Worm (Caenorhabditis elegans) whole organism, late embryonic: ENCODE data around the gene nog-1.
A peak's percentile ranks its signal among the peaks of the same experiment; 100 is the strongest.

Source experiments
- C08G9.2 ChIP-seq: sonication (generic microtip); optimal IDR thresholded peaks from 2 replicates; lab custom pipeline; 2016; ENCODE audit warnings: mild to moderate bottlenecking, missing genetic modification characterization, moderate library complexity, missing compliant biosample characterization
- F13H6.1 ChIP-seq: sonication (generic microtip); optimal IDR thresholded peaks from 2 replicates; lab custom pipeline; 2016; ENCODE audit warnings: missing genetic modification characterization, missing compliant biosample characterization
- K02D7.2 ChIP-seq: sonication (generic microtip); optimal IDR thresholded peaks from 2 replicates; lab custom pipeline; 2017; ENCODE audit warnings: mild to moderate bottlenecking, missing genetic modification characterization, missing compliant biosample characterization
- K09A11.1 ChIP-seq: sonication (generic microtip); optimal IDR thresholded peaks from 2 replicates; lab custom pipeline; 2017; ENCODE audit warnings: antibody characterized with exemption, mild to moderate bottlenecking, missing genetic modification characterization, missing compliant biosample characterization; ENCODE audit not compliant: insufficient read depth
- T23F11.4 ChIP-seq: fragments of 200-800 bp; sonication (Bioruptor generic); optimal IDR thresholded peaks from 2 replicates; lab custom pipeline; 2018; ENCODE audit warnings: mild to moderate bottlenecking, missing genetic modification characterization, missing compliant biosample characterization
- ceh-14 ChIP-seq: sonication (generic microtip); optimal IDR thresholded peaks from 2 replicates; lab custom pipeline; 2016; ENCODE audit warnings: missing genotype, missing genetic modification characterization, missing compliant biosample characterization
- ceh-22 ChIP-seq: sonication (generic microtip); optimal IDR thresholded peaks from 2 replicates; lab custom pipeline; 2017; ENCODE audit warnings: missing biosample characterization, missing genetic modification characterization
- ceh-24 ChIP-seq: sonication (generic microtip); optimal IDR thresholded peaks from 2 replicates; lab custom pipeline; 2016; ENCODE audit warnings: mild to moderate bottlenecking, missing genetic modification characterization, missing compliant biosample characterization
- ceh-31 ChIP-seq: sonication (generic microtip); optimal IDR thresholded peaks from 2 replicates; lab custom pipeline; 2016; ENCODE audit warnings: missing genetic modification characterization, missing compliant biosample characterization
- ceh-34 ChIP-seq: sonication (generic microtip); optimal IDR thresholded peaks from 2 replicates; lab custom pipeline; 2016; ENCODE audit warnings: mild to moderate bottlenecking, missing genetic modification characterization, missing compliant biosample characterization
- ceh-48 ChIP-seq: sonication (generic microtip); optimal IDR thresholded peaks from 2 replicates; lab custom pipeline; 2016; ENCODE audit warnings: missing genetic modification characterization, inconsistent platforms, missing compliant biosample characterization
- ceh-9 ChIP-seq: sonication (generic microtip); optimal IDR thresholded peaks from 2 replicates; lab custom pipeline; 2016; ENCODE audit warnings: mild to moderate bottlenecking, missing genetic modification characterization, inconsistent platforms, missing compliant biosample characterization
- che-1 ChIP-seq: sonication (generic microtip); optimal IDR thresholded peaks from 2 replicates; lab custom pipeline; 2016; ENCODE audit warnings: mild to moderate bottlenecking, missing genetic modification characterization, missing compliant biosample characterization
- elt-2 ChIP-seq: sonication (generic microtip); optimal IDR thresholded peaks from 2 replicates; lab custom pipeline; 2016; ENCODE audit warnings: missing genetic modification reagents, missing genetic modification characterization, missing compliant biosample characterization
- fkh-6 ChIP-seq: sonication (generic microtip); optimal IDR thresholded peaks from 2 replicates; lab custom pipeline; 2016; ENCODE audit warnings: missing genetic modification characterization, missing compliant biosample characterization
- gmeb-2 ChIP-seq: sonication (generic microtip); optimal IDR thresholded peaks from 2 replicates; lab custom pipeline; 2016; ENCODE audit warnings: missing genetic modification characterization, inconsistent platforms, missing compliant biosample characterization
- hlh-13 ChIP-seq: fragments of 200-800 bp; sonication (Bioruptor generic); optimal IDR thresholded peaks from 2 replicates; lab custom pipeline; 2018; ENCODE audit warnings: mild to moderate bottlenecking, missing genetic modification characterization, missing compliant biosample characterization
- hlh-30 ChIP-seq: sonication (generic microtip); optimal IDR thresholded peaks from 2 replicates; lab custom pipeline; 2017; ENCODE audit warnings: antibody characterized with exemption, missing genetic modification characterization, missing compliant biosample characterization; ENCODE audit not compliant: insufficient read depth
- lim-6 ChIP-seq: sonication (generic microtip); optimal IDR thresholded peaks from 2 replicates; lab custom pipeline; 2016; ENCODE audit warnings: missing genetic modification characterization, missing compliant biosample characterization
- lin-11 ChIP-seq: fragments of 200-800 bp; sonication (Bioruptor generic); optimal IDR thresholded peaks from 2 replicates; lab custom pipeline; 2018; ENCODE audit warnings: mild to moderate bottlenecking, missing genetic modification characterization, missing compliant biosample characterization
- mec-3 ChIP-seq: sonication (generic microtip); optimal IDR thresholded peaks from 2 replicates; lab custom pipeline; 2016; ENCODE audit warnings: borderline replicate concordance, missing genetic modification characterization, missing compliant biosample characterization
- nfya-1 ChIP-seq: sonication (generic microtip); optimal IDR thresholded peaks from 2 replicates; lab custom pipeline; 2017; ENCODE audit warnings: missing genetic modification characterization, mild to moderate bottlenecking, missing compliant biosample characterization, antibody characterized with exemption, moderate library complexity
- pag-3 ChIP-seq: sonication (generic microtip); optimal IDR thresholded peaks from 2 replicates; lab custom pipeline; 2016; ENCODE audit warnings: missing compliant biosample characterization, missing genetic modification characterization, borderline replicate concordance
- pha-2 ChIP-seq: sonication (generic microtip); optimal IDR thresholded peaks from 2 replicates; lab custom pipeline; 2017; ENCODE audit warnings: mild to moderate bottlenecking, missing genetic modification characterization, missing compliant biosample characterization
- pha-4 ChIP-seq: fragments of 150-350 bp; optimal IDR thresholded peaks from 2 replicates; lab custom pipeline; 2018; ENCODE audit warnings: missing biosample characterization, missing genetic modification reagents, missing genetic modification characterization
- pqm-1 ChIP-seq: sonication (generic microtip); optimal IDR thresholded peaks from 2 replicates; lab custom pipeline; 2016; ENCODE audit warnings: missing genetic modification characterization, missing compliant biosample characterization
- pros-1 ChIP-seq: fragments of 150-350 bp; optimal IDR thresholded peaks from 2 replicates; lab custom pipeline; 2014; ENCODE audit warnings: missing biosample characterization, missing genetic modification reagents, missing genetic modification characterization
- ref-2 ChIP-seq: sonication (generic microtip); optimal IDR thresholded peaks from 2 replicates; lab custom pipeline; 2016; ENCODE audit warnings: missing genetic modification characterization, missing compliant biosample characterization
- rnt-1 ChIP-seq: sonication (generic microtip); optimal IDR thresholded peaks from 2 replicates; lab custom pipeline; 2016; ENCODE audit warnings: missing genetic modification characterization, missing compliant biosample characterization
- sox-2 ChIP-seq: fragments of 200-800 bp; sonication (Bioruptor generic); IDR thresholded peaks from 2 replicates; pipeline ENCODE4 v1.3.6; 2022; ENCODE audit warnings: missing genetic modification reagents, missing genetic modification characterization, missing compliant biosample characterization
- sox-4 ChIP-seq: sonication (generic microtip); optimal IDR thresholded peaks from 2 replicates; lab custom pipeline; 2017; ENCODE audit warnings: mild to moderate bottlenecking, missing genetic modification characterization, inconsistent platforms, missing compliant biosample characterization
- syd-9 ChIP-seq: sonication (generic microtip); optimal IDR thresholded peaks from 2 replicates; lab custom pipeline; 2016; ENCODE audit warnings: mild to moderate bottlenecking, missing genetic modification characterization, moderate library complexity, missing compliant biosample characterization
- tbx-7 ChIP-seq: sonication (generic microtip); optimal IDR thresholded peaks from 2 replicates; lab custom pipeline; 2016; ENCODE audit warnings: missing genotype, missing genetic modification characterization, missing compliant biosample characterization
- unc-3 ChIP-seq, 2 experiments: fragments of 200-800 bp in 1 of 2; sonication (Bioruptor generic) in 1 of 2; sonication (generic microtip) in 1 of 2; conservative IDR thresholded peaks in 1 of 2; optimal IDR thresholded peaks in 1 of 2; 2 replicates each; pipeline versions ENCODE4 v1.3.6 to Lab custom; 2016 to 2022; ENCODE audit warnings: missing compliant biosample characterization in 2 of 2, missing genetic modification characterization in 2 of 2, missing genetic modification reagents in 1 of 2
- unc-55 ChIP-seq: sonication (generic microtip); optimal IDR thresholded peaks from 2 replicates; lab custom pipeline; 2017; ENCODE audit warnings: missing biosample characterization, missing genetic modification reagents, missing genetic modification characterization
- unc-86 ChIP-seq: sonication (generic microtip); optimal IDR thresholded peaks from 2 replicates; lab custom pipeline; 2016; ENCODE audit warnings: missing genetic modification characterization, missing compliant biosample characterization

The nog-1 gene

DNA sequence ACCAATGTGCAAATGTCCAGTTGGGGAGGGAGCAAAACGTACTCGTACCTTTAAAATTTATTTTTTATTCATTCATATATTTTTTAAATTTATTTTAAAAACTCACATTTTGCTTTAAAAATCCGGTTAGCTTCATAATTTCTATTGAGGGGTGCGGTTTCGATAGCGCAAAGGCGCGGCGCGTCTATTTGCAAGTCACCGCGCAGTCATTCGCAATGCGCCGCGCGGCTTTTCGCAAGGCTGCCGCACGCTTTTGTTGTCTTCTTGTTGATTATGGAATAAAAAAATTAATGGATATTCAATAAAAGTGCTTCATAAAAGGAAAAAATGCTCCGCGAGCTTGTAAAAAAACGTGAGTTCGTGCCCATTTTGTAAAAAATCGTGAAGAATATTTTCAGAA lies 3.4 kb upstream of the nog-1 start, which contains the start of the genes ears-2 and uncp-18 (continued):
- TF ChIP-seq unc-86 (peak; percentile 99), pros-1 (tag; lab: Kevin White, UChicago) (no peak), pha-4 (no peak), pha-2 (tag; lab: Kevin White, UChicago) (peak; percentile 96), tbx-7 (tag; lab: Kevin White, UChicago) (peak; percentile 86), pqm-1 (tag; lab: Kevin White, UChicago) (peak; percentile 97), unc-3 (GFP tag; conservative IDR thresholded peaks at IDR 0.05; lab: Robert Waterston, UW) (peak; percentile 93), unc-3 (tag; optimal IDR thresholded peaks at IDR 0.05; lab: Kevin White, UChicago) (peak; percentile 97), lin-11 (tag; lab: Kevin White, UChicago) (peak; percentile 93), nfya-1 (tag; lab: Kevin White, UChicago) (peak; percentile 93), hlh-30 (tag; lab: Kevin White, UChicago) (peak; percentile 39), gmeb-2 (peak; percentile 97), ceh-48 (peak; percentile 99), F13H6.1 (tag; lab: Kevin White, UChicago) (peak; percentile 98), fkh-6 (tag; lab: Kevin White, UChicago) (peak; percentile 90), C08G9.2 (tag; lab: Kevin White, UChicago) (peak; percentile 97), elt-2 (tag; lab: Kevin White, UChicago) (peak; percentile 100), rnt-1 (tag; lab: Kevin White, UChicago) (peak; percentile 99), ceh-22 (tag; lab: Kevin White, UChicago) (peak; percentile 69), ceh-34 (tag; lab: Kevin White, UChicago) (peak; percentile 99), ceh-14 (tag; lab: Kevin White, UChicago) (peak; percentile 99)

DNA sequence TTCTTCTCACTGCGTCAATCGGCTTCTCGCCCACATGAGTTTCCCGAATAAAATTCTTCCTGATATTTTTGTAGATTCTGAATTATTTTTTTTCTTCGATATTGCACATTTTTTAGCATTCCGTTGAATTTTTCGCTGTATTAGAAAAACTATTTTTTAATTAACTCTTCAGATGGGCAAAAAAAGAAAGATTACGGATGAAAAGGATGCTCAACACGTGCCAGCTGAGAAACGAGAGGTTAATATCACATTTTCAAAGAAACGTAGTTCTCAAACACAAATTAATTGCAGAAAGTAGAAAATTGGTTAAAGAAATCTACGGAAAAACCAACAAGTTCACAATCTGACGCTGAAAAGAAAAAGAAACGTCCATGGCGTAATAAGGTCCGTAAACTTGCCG lies 2.7 kb downstream of the nog-1 start, which contains the start of gene rrp-8:
Gene rrp-8 (plus strand): TSS at position 173 of the 400 bp plus-strand sequence.
- TF ChIP-seq ceh-31: no peak
- TF ChIP-seq sox-2 (GFP tag; lab: Robert Waterston, UW): no peak
- no peak for TF ChIP-seq F13H6.1 (tag; lab: Kevin White, UChicago)
- TF ChIP-seq K09A11.1 (tag; lab: Kevin White, UChicago): no peak
- TF ChIP-seq ref-2 (tag; lab: Kevin White, UChicago): no peak
- TF ChIP-seq pag-3 (tag; lab: Kevin White, UChicago): no peak

DNA sequence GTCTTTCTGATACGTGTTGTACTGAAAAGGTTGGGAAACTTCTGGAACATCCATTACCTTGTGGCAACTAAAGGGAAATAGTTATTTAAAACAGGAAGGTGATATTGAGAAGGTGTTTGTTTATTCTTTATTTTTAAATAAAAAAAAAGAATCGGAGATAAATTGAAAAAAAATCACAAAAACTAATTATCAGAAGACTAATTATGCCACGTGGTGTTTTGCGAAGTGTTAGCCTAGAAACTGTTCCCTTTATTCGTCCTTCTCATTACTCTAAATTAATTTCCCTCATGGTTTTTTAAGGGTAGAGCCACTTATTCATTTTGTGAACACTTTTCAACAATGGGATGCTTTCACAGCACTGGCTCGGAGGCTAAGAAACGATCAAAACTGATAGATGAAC lies 7.7 kb downstream of the nog-1 start, which contains the start of gene gpa-4:
Gene gpa-4 (plus strand): TSS at position 301 of the 400 bp plus-strand sequence.
- no peak for TF ChIP-seq hlh-13 (GFP tag; lab: Kevin White, UChicago)
- TF ChIP-seq K09A11.1 (tag; lab: Kevin White, UChicago): no peak
- TF ChIP-seq ceh-48: no peak
- TF ChIP-seq T23F11.4 (GFP tag; lab: Kevin White, UChicago): no peak
- no peak for TF ChIP-seq pag-3 (tag; lab: Kevin White, UChicago)
- no peak for TF ChIP-seq K02D7.2 (tag; lab: Kevin White, UChicago)
- no peak for TF ChIP-seq unc-55 (GFP tag; lab: Kevin White, UChicago)
- TF ChIP-seq hlh-30 (tag; lab: Kevin White, UChicago): no peak
- no peak for TF ChIP-seq che-1 (tag; lab: Kevin White, UChicago)
- no peak for TF ChIP-seq elt-2 (tag; lab: Kevin White, UChicago)
- TF ChIP-seq sox-4 (tag; lab: Kevin White, UChicago): no peak
- TF ChIP-seq syd-9 (tag; lab: Kevin White, UChicago): no peak
- TF ChIP-seq ceh-9 (tag; lab: Kevin White, UChicago): no peak
- TF ChIP-seq ceh-24 (tag; lab: Kevin White, UChicago): no peak
- TF ChIP-seq mec-3: no peak
- no peak for TF ChIP-seq C08G9.2 (tag; lab: Kevin White, UChicago)
- no peak for TF ChIP-seq lim-6
